Fruit fly (Drosophila melanogaster) whole organism, prepupa: ENCODE results near the gene CG33710.

Experiments used
- CG10631 ChIP-seq: fragments of 200-800 bp; sonication (Bioruptor generic); optimal IDR thresholded peaks from 2 replicates; lab custom pipeline; 2016; ENCODE audit warnings: missing biosample characterization, missing genetic modification characterization
- CG15336 ChIP-seq: fragments of 200-800 bp; sonication (Bioruptor generic); IDR thresholded peaks from 2 replicates; pipeline ENCODE4 v1.3.6; 2022; ENCODE audit warnings: missing biosample characterization, missing genetic modification characterization
- CG16779 ChIP-seq: fragments of 200-800 bp; sonication (Bioruptor generic); optimal IDR thresholded peaks from 3 replicates; lab custom pipeline; 2017; ENCODE audit warnings: missing biosample characterization, mild to moderate bottlenecking, missing genetic modification characterization
- CG3032 ChIP-seq: fragments of 200-800 bp; optimal IDR thresholded peaks from 2 replicates; lab custom pipeline; 2019; ENCODE audit warnings: missing biosample characterization, mild to moderate bottlenecking, missing genetic modification characterization, moderate library complexity
- CG3919 ChIP-seq: fragments of 200-800 bp; sonication (Bioruptor generic); optimal IDR thresholded peaks from 3 replicates; lab custom pipeline; 2016; ENCODE audit warnings: missing biosample characterization, missing genetic modification characterization
- CG4318 ChIP-seq: fragments of 200-800 bp; sonication (Bioruptor generic); optimal IDR thresholded peaks from 3 replicates; lab custom pipeline; 2017; ENCODE audit warnings: missing biosample characterization, mild to moderate bottlenecking, missing genetic modification characterization
- CG6163 ChIP-seq: fragments of 200-800 bp; sonication (Bioruptor generic); IDR thresholded peaks from 3 replicates; pipeline ENCODE4 v1.3.6; 2022; ENCODE audit warnings: missing biosample characterization, missing genetic modification characterization
- CG6276 ChIP-seq: fragments of 200-800 bp; sonication (Bioruptor generic); optimal IDR thresholded peaks from 2 replicates; lab custom pipeline; 2017; ENCODE audit warnings: missing biosample characterization, mild to moderate bottlenecking, missing genetic modification characterization
- CG7368 ChIP-seq: fragments of 200-800 bp; sonication (Bioruptor generic); optimal IDR thresholded peaks from 3 replicates; lab custom pipeline; 2016; ENCODE audit warnings: missing biosample characterization, missing genetic modification characterization
- CG8632 ChIP-seq: fragments of 200-800 bp; sonication (Bioruptor generic); optimal IDR thresholded peaks from 3 replicates; lab custom pipeline; 2016; ENCODE audit warnings: missing biosample characterization, missing genetic modification characterization
- CG9139 ChIP-seq: fragments of 200-800 bp; sonication (Bioruptor generic); optimal IDR thresholded peaks from 3 replicates; lab custom pipeline; 2017; ENCODE audit warnings: missing biosample characterization, mild to moderate bottlenecking, missing genetic modification characterization
- Eip78C ChIP-seq: fragments of 200-800 bp; sonication (Bioruptor generic); peaks from one replicate; lab custom pipeline; 2016; ENCODE audit warnings: missing biosample characterization, missing genetic modification characterization
- Ets21C ChIP-seq: fragments of 200-800 bp; sonication (Bioruptor generic); optimal IDR thresholded peaks from 3 replicates; lab custom pipeline; 2016; ENCODE audit warnings: missing biosample characterization, missing genetic modification characterization
- Ets96B ChIP-seq: fragments of 200-800 bp; optimal IDR thresholded peaks from 2 replicates; lab custom pipeline; 2019; ENCODE audit warnings: missing biosample characterization, mild to moderate bottlenecking, missing genetic modification characterization, moderate library complexity
- Hr38 ChIP-seq: sonication (Bioruptor generic); optimal IDR thresholded peaks from 2 replicates; lab custom pipeline; 2016; ENCODE audit warnings: missing biosample characterization, missing genetic modification characterization
- Hr39 ChIP-seq: fragments of 200-800 bp; sonication (Bioruptor generic); optimal IDR thresholded peaks from 2 replicates; lab custom pipeline; 2016; ENCODE audit warnings: missing biosample characterization, missing genetic modification characterization
- Lpt ChIP-seq: fragments of 200-800 bp; sonication (Bioruptor generic); optimal IDR thresholded peaks from 3 replicates; lab custom pipeline; 2016; ENCODE audit warnings: missing biosample characterization, missing genetic modification characterization
- Met ChIP-seq: fragments of 200-800 bp; sonication (Bioruptor generic); optimal IDR thresholded peaks from 3 replicates; lab custom pipeline; 2016; ENCODE audit warnings: missing biosample characterization, missing genetic modification characterization
- OdsH ChIP-seq: fragments of 200-800 bp; sonication (Bioruptor generic); optimal IDR thresholded peaks from 3 replicates; lab custom pipeline; 2016; ENCODE audit warnings: missing biosample characterization, missing genetic modification characterization
- Smox ChIP-seq: fragments of 200-800 bp; sonication (Bioruptor generic); optimal IDR thresholded peaks from 3 replicates; lab custom pipeline; 2016; ENCODE audit warnings: missing biosample characterization, missing genetic modification characterization
- Sox102F ChIP-seq: fragments of 200-800 bp; sonication (Bioruptor generic); optimal IDR thresholded peaks from 2 replicates; lab custom pipeline; 2016; ENCODE audit warnings: missing biosample characterization, mild to moderate bottlenecking, missing genetic modification characterization
- Sox14 ChIP-seq: fragments of 200-800 bp; sonication (Bioruptor generic); optimal IDR thresholded peaks from 3 replicates; lab custom pipeline; 2016; ENCODE audit warnings: missing biosample characterization, missing genetic modification characterization
- Sox15 ChIP-seq: fragments of 200-800 bp; sonication (Bioruptor generic); optimal IDR thresholded peaks from 3 replicates; lab custom pipeline; 2016; ENCODE audit warnings: missing biosample characterization, missing genetic modification characterization
- achi ChIP-seq: fragments of 200-800 bp; sonication (Bioruptor generic); optimal IDR thresholded peaks from 3 replicates; lab custom pipeline; 2016; ENCODE audit warnings: missing biosample characterization, missing genetic modification characterization
- acj6 ChIP-seq: fragments of 200-800 bp; sonication (Bioruptor generic); optimal IDR thresholded peaks from 3 replicates; lab custom pipeline; 2016; ENCODE audit warnings: missing biosample characterization, missing genetic modification characterization
- dac ChIP-seq: fragments of 200-800 bp; sonication (Bioruptor generic); optimal IDR thresholded peaks from 2 replicates; lab custom pipeline; 2017; ENCODE audit warnings: missing biosample characterization, mild to moderate bottlenecking, missing genetic modification characterization
- eg ChIP-seq: fragments of 200-800 bp; sonication (Bioruptor generic); IDR thresholded peaks from 3 replicates; pipeline ENCODE4 v1.3.6; 2022; ENCODE audit warnings: missing biosample characterization, missing genetic modification characterization
- esn ChIP-seq: fragments of 200-800 bp; sonication (Bioruptor generic); optimal IDR thresholded peaks from 2 replicates; lab custom pipeline; 2016; ENCODE audit warnings: missing biosample characterization, mild to moderate bottlenecking, missing genetic modification characterization, moderate library complexity
- fd59A ChIP-seq: fragments of 200-800 bp; sonication (Bioruptor generic); optimal IDR thresholded peaks from 2 replicates; lab custom pipeline; 2017; ENCODE audit warnings: missing biosample characterization, mild to moderate bottlenecking, missing genetic modification characterization, missing genetic modification reagents
- fkh ChIP-seq: fragments of 200-800 bp; sonication (Bioruptor generic); optimal IDR thresholded peaks from 3 replicates; lab custom pipeline; 2017; ENCODE audit warnings: missing biosample characterization, mild to moderate bottlenecking, missing genetic modification characterization, moderate library complexity
- net ChIP-seq: fragments of 200-800 bp; sonication (Bioruptor generic); optimal IDR thresholded peaks from 3 replicates; lab custom pipeline; 2016; ENCODE audit warnings: missing biosample characterization, missing genetic modification characterization
- pdm3 ChIP-seq: fragments of 200-800 bp; sonication (Bioruptor generic); optimal IDR thresholded peaks from 3 replicates; lab custom pipeline; 2016; ENCODE audit warnings: missing biosample characterization, missing genetic modification characterization
- svp ChIP-seq: fragments of 200-800 bp; sonication (Bioruptor generic); peaks from one replicate; lab custom pipeline; 2016; ENCODE audit warnings: missing biosample characterization, missing genetic modification characterization
- topi ChIP-seq: fragments of 200-800 bp; sonication (Bioruptor generic); optimal IDR thresholded peaks from 3 replicates; lab custom pipeline; 2016; ENCODE audit warnings: missing biosample characterization, missing genetic modification characterization
- vri ChIP-seq: fragments of 200-800 bp; sonication (Bioruptor generic); optimal IDR thresholded peaks from 3 replicates; lab custom pipeline; 2016; ENCODE audit warnings: missing biosample characterization, mild to moderate bottlenecking, missing genetic modification characterization

The CG33710 gene

DNA sequence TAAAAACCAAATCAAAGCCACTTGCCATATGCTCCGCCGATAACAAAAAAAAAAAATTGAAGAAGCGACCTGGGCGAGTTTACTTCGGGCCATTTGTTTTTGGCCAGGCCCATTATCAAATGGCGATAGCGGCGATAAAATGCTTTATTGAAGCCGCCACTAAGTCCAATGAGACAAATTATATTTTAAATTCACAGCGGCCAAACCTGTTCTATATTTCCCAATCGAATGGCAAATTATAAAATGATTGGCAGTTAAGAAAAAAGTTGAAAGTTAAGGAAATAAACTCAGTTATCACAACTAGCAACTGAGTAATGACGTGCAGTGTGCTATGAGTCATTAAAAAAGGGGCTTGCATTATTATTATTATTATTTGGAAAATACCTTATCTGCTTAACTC is 11.4 kb downstream of the CG33710 start:
- TF ChIP-seq Sox15 (no peak), acj6 (GFP tag; lab: Kevin White, UChicago) (no peak)

DNA sequence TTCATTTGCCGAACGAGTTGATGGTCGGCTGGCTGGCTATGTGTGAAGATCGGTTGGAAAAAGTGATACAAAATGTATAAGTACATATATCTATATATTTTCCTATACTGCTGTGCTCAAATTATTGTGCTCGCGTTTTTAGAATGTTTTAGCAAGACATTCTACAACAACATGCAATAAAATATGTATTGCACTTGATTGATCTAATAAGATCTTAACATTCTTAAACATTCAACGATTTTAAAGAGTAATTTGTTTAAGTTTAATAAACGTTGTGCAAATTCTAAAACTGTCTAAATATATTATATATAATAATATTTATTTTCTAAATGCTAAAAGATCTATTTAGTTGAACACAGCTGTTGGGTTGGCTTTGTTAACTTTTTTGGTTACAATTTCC is 12.2 kb downstream of the CG33710 start:
- TF ChIP-seq Lpt (GFP tag; lab: Kevin White, UChicago) (no peak), OdsH (GFP tag; lab: Kevin White, UChicago) (no peak), CG9139 (GFP tag; lab: Kevin White, UChicago) (no peak), CG7368 (GFP tag; lab: Kevin White, UChicago) (no peak), vri (GFP tag; lab: Kevin White, UChicago) (no peak), CG3919 (GFP tag; lab: Kevin White, UChicago) (no peak), CG16779 (tag; lab: Kevin White, UChicago) (no peak), Ets21C (no peak), pdm3 (no peak), CG3032 (no peak), eg (no peak), CG10631 (GFP tag; lab: Kevin White, UChicago) (no peak)

DNA sequence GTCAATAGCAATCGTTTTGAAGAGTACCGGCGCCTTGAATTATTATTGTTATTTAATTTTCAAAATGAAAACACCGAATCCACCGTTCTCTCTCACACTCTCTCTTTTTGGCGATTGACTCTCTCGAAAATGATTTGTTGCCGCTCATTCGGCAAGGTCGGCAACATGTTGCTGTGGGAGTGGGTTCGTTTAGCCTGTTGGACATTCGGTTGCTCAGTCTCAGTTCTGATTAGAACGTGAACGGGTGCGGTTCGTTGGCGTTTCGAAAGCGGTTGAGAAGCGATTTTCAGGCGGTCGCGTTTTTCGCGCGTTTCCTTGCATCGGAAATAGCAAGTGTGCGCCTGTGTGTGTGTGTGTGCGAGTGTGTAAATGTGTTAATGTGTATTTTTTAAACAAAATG is 13.6 kb downstream of the CG33710 start, which contains the start of gene Ac76E:
Gene Ac76E (plus strand): TSS at position 264 of the 400 bp plus-strand sequence.
- no peak for TF ChIP-seq CG6163 (GFP tag; lab: Robert Waterston, UW)
- TF ChIP-seq Eip78C (GFP tag; lab: Kevin White, UChicago): peak; percentile 40
- TF ChIP-seq vri (GFP tag; lab: Kevin White, UChicago): peak; percentile 27
- TF ChIP-seq Sox14 (GFP tag; lab: Kevin White, UChicago): no peak
- peak; percentile 54 for TF ChIP-seq Hr39 (GFP tag; lab: Kevin White, UChicago)
- TF ChIP-seq fkh (GFP tag; lab: Kevin White, UChicago): peak; percentile 13
- no peak for TF ChIP-seq Ets96B (tag; lab: Kevin White, UChicago)
- TF ChIP-seq CG15336 (GFP tag; lab: Robert Waterston, UW): 0 out of 2 replicates have a peak, but pooled peaks have one; percentile 24

DNA sequence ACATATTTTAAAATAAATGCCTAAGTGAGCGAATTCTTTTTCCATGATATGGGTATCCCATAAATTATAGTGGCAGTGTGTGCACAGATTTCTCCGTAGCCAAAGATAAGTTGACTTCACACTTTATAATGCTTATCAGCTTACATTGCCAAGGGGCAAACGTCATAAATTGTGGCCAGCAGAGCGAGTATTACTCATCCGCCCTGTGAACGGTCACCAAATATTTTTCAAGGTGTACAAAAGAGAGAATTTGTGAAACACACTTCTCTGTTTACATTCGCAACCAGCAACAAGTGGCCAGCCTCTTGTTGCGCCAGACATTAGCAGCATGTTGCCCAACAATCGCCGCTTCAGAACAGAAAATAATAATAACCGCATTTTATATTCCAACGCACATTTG is 19.7 kb downstream of the CG33710 start:
- no peak for TF ChIP-seq fd59A (GFP tag; lab: Kevin White, UChicago)
- TF ChIP-seq net (GFP tag; lab: Kevin White, UChicago): peak; percentile 21
- peak; percentile 10 for TF ChIP-seq Smox (GFP tag; lab: Kevin White, UChicago)
- TF ChIP-seq acj6 (GFP tag; lab: Kevin White, UChicago): no peak
- peak; percentile 30 for TF ChIP-seq esn (GFP tag; lab: Kevin White, UChicago)
- peak; percentile 45 for TF ChIP-seq svp (GFP tag; lab: Kevin White, UChicago)
- TF ChIP-seq CG7368 (GFP tag; lab: Kevin White, UChicago): peak; percentile 2
- peak; percentile 34 for TF ChIP-seq Met (GFP tag; lab: Kevin White, UChicago)
- peak; percentile 51 for TF ChIP-seq CG15336 (GFP tag; lab: Robert Waterston, UW)
- TF ChIP-seq CG6276 (GFP tag; lab: Kevin White, UChicago): peak; percentile 5
- peak; percentile 20 for TF ChIP-seq vri (GFP tag; lab: Kevin White, UChicago)
- peak; percentile 9 for TF ChIP-seq Sox102F (GFP tag; lab: Kevin White, UChicago)
- TF ChIP-seq Eip78C (GFP tag; lab: Kevin White, UChicago): peak; percentile 66
- peak; percentile 86 for TF ChIP-seq fkh (GFP tag; lab: Kevin White, UChicago)
- no peak for TF ChIP-seq CG16779 (tag; lab: Kevin White, UChicago)

DNA sequence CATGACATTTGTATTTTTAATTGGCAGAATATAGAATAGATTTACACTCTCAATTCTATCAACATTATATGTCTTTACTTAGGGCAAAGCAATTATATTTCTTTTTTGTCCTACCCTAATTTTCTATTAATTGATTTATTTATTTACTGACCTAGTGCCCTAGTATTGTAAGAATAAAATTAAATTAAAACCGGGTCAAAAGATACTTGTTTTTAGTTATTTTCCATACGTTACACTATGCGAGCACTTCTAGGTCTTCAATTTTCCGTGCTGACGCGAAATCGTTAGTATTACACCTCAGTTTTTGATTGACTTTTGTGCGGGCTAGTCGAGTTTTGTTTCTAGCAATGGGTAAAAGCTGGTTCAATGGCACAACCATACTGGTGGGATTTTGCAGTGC is 21.2 kb downstream of the CG33710 start, which contains the start of gene CG46462:
Gene CG46462 (plus strand): TSS at position 301 of the 400 bp plus-strand sequence.
- TF ChIP-seq Hr39 (GFP tag; lab: Kevin White, UChicago) (no peak), achi (GFP tag; lab: Kevin White, UChicago) (no peak), OdsH (GFP tag; lab: Kevin White, UChicago) (no peak), topi (GFP tag; lab: Kevin White, UChicago) (no peak), CG8632 (GFP tag; lab: Kevin White, UChicago) (no peak), CG4318 (GFP tag; lab: Kevin White, UChicago) (no peak), Hr38 (GFP tag; lab: Kevin White, UChicago) (no peak), dac (no peak)
- TF ChIP-seq, all 60 proteins: peak for 0
